Fruit fly (Drosophila melanogaster) whole organism, embryonic: Measurements from ENCODE around the gene Tehao.

ENCODE experiments used
- Antp ChIP-seq: fragments of 200-800 bp; sonication (Bioruptor generic); optimal IDR thresholded peaks from 3 replicates; lab custom pipeline; 2016; ENCODE audit warnings: missing biosample characterization, missing genetic modification characterization
- Atf3 ChIP-seq: fragments of 200-800 bp; sonication (Bioruptor generic); optimal IDR thresholded peaks from 3 replicates; lab custom pipeline; 2016; ENCODE audit warnings: missing biosample characterization, missing genetic modification characterization
- Bgb ChIP-seq: fragments of 200-800 bp; sonication (Bioruptor generic); IDR thresholded peaks from 2 replicates; pipeline ENCODE4 v1.3.6; 2022; ENCODE audit warnings: missing biosample characterization, missing genetic modification characterization; ENCODE audit not compliant: partially characterized antibody
- CG10147 ChIP-seq: fragments of 200-800 bp; sonication (Bioruptor generic); optimal IDR thresholded peaks from 2 replicates; lab custom pipeline; 2019; ENCODE audit warnings: missing biosample characterization, mild to moderate bottlenecking, missing genetic modification characterization, moderate library complexity
- CG10267 ChIP-seq: fragments of 200-800 bp; sonication (Bioruptor generic); optimal IDR thresholded peaks from 2 replicates; lab custom pipeline; 2018; ENCODE audit warnings: missing biosample characterization, mild to moderate bottlenecking, missing genetic modification characterization, moderate library complexity
- CG11560 ChIP-seq: fragments of 200-800 bp; sonication (Bioruptor generic); IDR thresholded peaks from 3 replicates; pipeline ENCODE4 v1.3.6; 2022; ENCODE audit warnings: missing biosample characterization, missing genetic modification characterization
- CG12219 ChIP-seq: fragments of 200-800 bp; sonication (Bioruptor generic); optimal IDR thresholded peaks from 3 replicates; lab custom pipeline; 2018; ENCODE audit warnings: missing biosample characterization, mild to moderate bottlenecking, missing genetic modification characterization
- CG13123 ChIP-seq: fragments of 200-800 bp; sonication (Bioruptor generic); optimal IDR thresholded peaks from 2 replicates; lab custom pipeline; 2016; ENCODE audit warnings: missing biosample characterization, missing genetic modification characterization
- CG15696 ChIP-seq: fragments of 200-800 bp; sonication (Bioruptor generic); optimal IDR thresholded peaks from 2 replicates; lab custom pipeline; 2019; ENCODE audit warnings: missing biosample characterization, mild to moderate bottlenecking, missing genetic modification characterization, moderate library complexity
- CG17186 ChIP-seq: fragments of 200-800 bp; sonication (Bioruptor generic); optimal IDR thresholded peaks from 3 replicates; lab custom pipeline; 2017; ENCODE audit warnings: missing biosample characterization, missing genetic modification reagents, missing genetic modification characterization
- CG1832 ChIP-seq: fragments of 200-800 bp; sonication (Bioruptor generic); optimal IDR thresholded peaks from 2 replicates; lab custom pipeline; 2017; ENCODE audit warnings: missing biosample characterization, mild to moderate bottlenecking, missing genetic modification characterization, inconsistent platforms
- CG18599 ChIP-seq: fragments of 200-800 bp; sonication (Bioruptor generic); optimal IDR thresholded peaks from 3 replicates; lab custom pipeline; 2017; ENCODE audit warnings: missing biosample characterization, missing genetic modification characterization, mild to moderate bottlenecking, moderate library complexity, missing genetic modification reagents
- CG2678 ChIP-seq: fragments of 200-800 bp; sonication (Bioruptor generic); optimal IDR thresholded peaks from 3 replicates; lab custom pipeline; 2019; ENCODE audit warnings: missing biosample characterization, mild to moderate bottlenecking, missing genetic modification characterization, moderate library complexity
- CG32532 ChIP-seq: fragments of 200-800 bp; sonication (Bioruptor generic); IDR thresholded peaks from 2 replicates; pipeline ENCODE4 v1.3.6; 2022; ENCODE audit warnings: missing biosample characterization, missing genetic modification characterization
- CG43689 ChIP-seq: fragments of 200-800 bp; sonication (Bioruptor generic); IDR thresholded peaks from 2 replicates; pipeline ENCODE4 v1.3.6; 2022; ENCODE audit warnings: missing biosample characterization, missing genetic modification characterization
- CG4404 ChIP-seq: fragments of 200-800 bp; sonication (Bioruptor generic); IDR thresholded peaks from 2 replicates; pipeline ENCODE4 v1.3.6; 2022; ENCODE audit warnings: missing biosample characterization, missing genetic modification characterization
- CG4730 ChIP-seq: fragments of 200-800 bp; sonication (Bioruptor generic); IDR thresholded peaks from 2 replicates; pipeline ENCODE4 v1.3.6; 2022; ENCODE audit warnings: missing biosample characterization, missing genetic modification characterization
- CG5180 ChIP-seq: fragments of 200-800 bp; sonication (Bioruptor generic); optimal IDR thresholded peaks from 3 replicates; lab custom pipeline; 2017; ENCODE audit warnings: missing biosample characterization, missing genetic modification characterization, mild to moderate bottlenecking, moderate library complexity, missing genetic modification reagents
- CG7556 ChIP-seq: fragments of 200-800 bp; sonication (Bioruptor generic); optimal IDR thresholded peaks from 2 replicates; lab custom pipeline; 2017; ENCODE audit warnings: missing biosample characterization, mild to moderate bottlenecking, missing genetic modification characterization
- Camta ChIP-seq: fragments of 200-800 bp; sonication (Bioruptor generic); optimal IDR thresholded peaks from 2 replicates; lab custom pipeline; 2016; ENCODE audit warnings: missing biosample characterization, missing genetic modification characterization
- CkIIα-i1 ChIP-seq: fragments of 200-800 bp; sonication (Bioruptor generic); IDR thresholded peaks from 2 replicates; pipeline ENCODE4 v1.3.6; 2022; ENCODE audit warnings: missing biosample characterization, missing genetic modification characterization
- Dek ChIP-seq: fragments of 200-800 bp; sonication (Bioruptor generic); optimal IDR thresholded peaks from 3 replicates; lab custom pipeline; 2019; ENCODE audit warnings: missing biosample characterization, mild to moderate bottlenecking, missing genetic modification characterization, moderate library complexity
- Hand ChIP-seq: fragments of 200-800 bp; sonication (Bioruptor generic); optimal IDR thresholded peaks from 2 replicates; lab custom pipeline; 2017; ENCODE audit warnings: mild to moderate bottlenecking, missing biosample characterization, missing genetic modification reagents, missing genetic modification characterization
- Hsf ChIP-seq: fragments of 200-800 bp; sonication (Bioruptor generic); optimal IDR thresholded peaks from 3 replicates; lab custom pipeline; 2016; ENCODE audit warnings: missing biosample characterization, missing genetic modification characterization
- Med ChIP-seq: fragments of 200-800 bp; sonication (Bioruptor generic); peaks from one replicate; lab custom pipeline; 2016; ENCODE audit warnings: missing biosample characterization, missing genetic modification characterization, mild to moderate bottlenecking, inconsistent platforms, moderate library complexity
- Meics ChIP-seq: fragments of 200-800 bp; sonication (Bioruptor generic); optimal IDR thresholded peaks from 2 replicates; lab custom pipeline; 2017; ENCODE audit warnings: missing biosample characterization, mild to moderate bottlenecking, missing genetic modification characterization
- Oli ChIP-seq: fragments of 200-800 bp; sonication (Bioruptor generic); optimal IDR thresholded peaks from 2 replicates; lab custom pipeline; 2018; ENCODE audit warnings: missing biosample characterization, mild to moderate bottlenecking, missing genetic modification characterization, moderate library complexity
- PHDP ChIP-seq: fragments of 200-800 bp; sonication (Bioruptor generic); optimal IDR thresholded peaks from 3 replicates; lab custom pipeline; 2018; ENCODE audit warnings: missing biosample characterization, mild to moderate bottlenecking, missing genetic modification characterization, moderate library complexity
- Spps ChIP-seq: fragments of 200-800 bp; sonication (Bioruptor generic); optimal IDR thresholded peaks from 2 replicates; lab custom pipeline; 2018; ENCODE audit warnings: missing biosample characterization, mild to moderate bottlenecking, missing genetic modification characterization
- Sry-δ ChIP-seq: fragments of 200-800 bp; sonication (Bioruptor generic); optimal IDR thresholded peaks from 2 replicates; lab custom pipeline; 2016; ENCODE audit warnings: missing biosample characterization, missing genetic modification characterization
- Stat92E ChIP-seq, 3 experiments: fragments of >200 bp in 2 of 3; fragments of 200-800 bp in 1 of 3; sonication (Bioruptor generic) in 1 of 3; optimal IDR thresholded peaks; 2 replicates each; lab custom pipeline; 2017 to 2019; ENCODE audit warnings: missing biosample characterization in 3 of 3, missing genetic modification characterization in 3 of 3, mild to moderate bottlenecking in 1 of 3, moderate library complexity in 1 of 3
- bcd ChIP-seq: fragments of 200-800 bp; sonication (Bioruptor generic); optimal IDR thresholded peaks from 2 replicates; lab custom pipeline; 2017; ENCODE audit warnings: missing biosample characterization, mild to moderate bottlenecking, missing genetic modification characterization
- cad ChIP-seq: fragments of >200 bp; optimal IDR thresholded peaks from 2 replicates; lab custom pipeline; 2017; ENCODE audit warnings: missing biosample characterization, missing genetic modification characterization
- chinmo ChIP-seq: fragments of 200-800 bp; sonication (Bioruptor generic); IDR thresholded peaks from 4 replicates; pipeline ENCODE4 v1.3.6; 2022; ENCODE audit warnings: missing biosample characterization, missing genetic modification characterization; ENCODE audit not compliant: partially characterized antibody
- ci ChIP-seq: fragments of 200-800 bp; sonication (Bioruptor generic); IDR thresholded peaks from 3 replicates; pipeline ENCODE4 v1.3.6; 2022; ENCODE audit warnings: missing biosample characterization, missing genetic modification characterization
- fd3F ChIP-seq: fragments of 200-800 bp; sonication (Bioruptor generic); optimal IDR thresholded peaks from 2 replicates; lab custom pipeline; 2018; ENCODE audit warnings: missing biosample characterization, mild to moderate bottlenecking, missing genetic modification characterization, moderate library complexity
- fd64A ChIP-seq: fragments of 200-800 bp; sonication (Bioruptor generic); optimal IDR thresholded peaks from 3 replicates; lab custom pipeline; 2018; ENCODE audit warnings: missing biosample characterization, mild to moderate bottlenecking, missing genetic modification characterization
- kni ChIP-seq: fragments of 200-800 bp; sonication (Bioruptor generic); optimal IDR thresholded peaks from 3 replicates; lab custom pipeline; 2017; ENCODE audit warnings: mild to moderate bottlenecking, missing biosample characterization, missing genetic modification reagents, missing genetic modification characterization
- lilli ChIP-seq: fragments of 200-800 bp; sonication (Bioruptor generic); optimal IDR thresholded peaks from 3 replicates; lab custom pipeline; 2016; ENCODE audit warnings: missing biosample characterization, missing genetic modification characterization
- pb ChIP-seq: fragments of 200-800 bp; sonication (Bioruptor generic); optimal IDR thresholded peaks from 3 replicates; lab custom pipeline; 2016; ENCODE audit warnings: missing biosample characterization, missing genetic modification characterization
- pho ChIP-seq: fragments of 200-800 bp; sonication (Bioruptor generic); optimal IDR thresholded peaks from 2 replicates; lab custom pipeline; 2016; ENCODE audit warnings: missing biosample characterization, missing genetic modification characterization
- prd ChIP-seq, 3 experiments: fragments of >200 bp in 2 of 3; fragments of 200-800 bp in 1 of 3; sonication (Bioruptor generic) in 1 of 3; optimal IDR thresholded peaks in 2 of 3; IDR thresholded peaks in 1 of 3; 2 replicates in 2 of 3; 3 replicates in 1 of 3; pipeline versions ENCODE4 v1.3.6 to Lab custom; 2017 to 2022; ENCODE audit warnings: missing biosample characterization in 1 of 3, missing genetic modification characterization in 1 of 3
- ro ChIP-seq: fragments of 200-800 bp; sonication (Bioruptor generic); IDR thresholded peaks from 2 replicates; pipeline ENCODE4 v1.3.6; 2022; ENCODE audit warnings: missing biosample characterization, missing genetic modification characterization
- sc ChIP-seq, 3 experiments: fragments of >200 bp in 2 of 3; fragments of 200-800 bp in 1 of 3; sonication (Bioruptor generic) in 1 of 3; optimal IDR thresholded peaks; 2 replicates in 2 of 3; 3 replicates in 1 of 3; lab custom pipeline; 2017; ENCODE audit warnings: mild to moderate bottlenecking in 1 of 3, missing biosample characterization in 1 of 3, missing genetic modification characterization in 1 of 3, missing genetic modification reagents in 1 of 3
- sim ChIP-seq: fragments of 200-800 bp; sonication (Bioruptor generic); IDR thresholded peaks from 2 replicates; pipeline ENCODE4 v1.3.6; 2022; ENCODE audit warnings: missing biosample characterization, missing genetic modification characterization
- slp2 ChIP-seq: fragments of 200-800 bp; sonication (Bioruptor generic); optimal IDR thresholded peaks from 2 replicates; lab custom pipeline; 2016; ENCODE audit warnings: missing biosample characterization, missing genetic modification characterization
- sqz ChIP-seq: fragments of 200-800 bp; sonication (Bioruptor generic); optimal IDR thresholded peaks from 3 replicates; lab custom pipeline; 2018; ENCODE audit warnings: missing biosample characterization, mild to moderate bottlenecking, missing genetic modification characterization

The Tehao gene

DNA sequence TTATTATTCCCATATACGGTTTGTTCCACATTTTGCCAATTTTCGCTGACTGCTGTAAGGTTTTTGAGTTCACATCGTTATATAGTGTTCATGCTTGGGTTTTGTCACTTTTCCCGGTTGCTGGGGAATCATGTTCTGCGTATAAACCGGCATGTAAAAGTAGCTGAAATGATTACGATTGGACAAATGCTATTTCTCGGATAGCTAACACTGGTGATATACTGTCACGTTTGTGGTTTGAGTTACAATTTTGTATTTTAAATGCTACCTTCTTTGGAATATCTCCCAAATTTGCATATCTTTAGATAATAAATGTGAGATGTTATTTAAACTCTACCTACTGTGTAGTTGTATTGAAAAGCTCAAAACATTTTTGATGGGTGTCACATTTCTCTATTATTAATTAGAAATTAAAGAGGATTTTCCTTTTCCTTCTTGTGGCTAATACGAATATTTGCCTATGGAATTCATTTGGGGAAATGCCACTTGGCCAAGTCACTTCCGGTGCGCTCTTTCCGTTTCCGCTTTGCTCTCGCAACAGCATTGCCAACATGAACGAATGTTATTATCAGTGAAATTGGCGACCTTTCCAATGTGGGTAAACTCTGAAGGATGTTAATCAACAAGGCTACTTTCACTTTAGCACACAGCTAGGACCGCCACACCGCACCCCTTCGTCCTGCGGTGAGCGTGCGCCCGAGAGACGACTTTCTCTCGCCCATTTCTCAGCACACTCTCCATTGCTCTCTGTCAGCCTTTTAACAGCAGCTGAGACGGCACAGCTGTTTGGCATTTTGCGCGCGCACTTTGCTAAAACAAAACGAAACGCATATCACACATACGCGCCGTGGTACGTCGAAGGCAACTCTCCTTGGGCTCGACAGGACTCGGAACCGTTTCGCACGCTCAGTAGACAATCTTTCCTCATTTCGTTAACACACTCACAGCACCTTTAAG is 20.6 kb upstream of the Tehao start, which contains the start of the genes CG16956, CG42784 and CG43850 (continued):
- TF ChIP-seq Bgb (GFP tag; lab: Robert Waterston, UW) (no peak), CG4730 (no peak), CG13123 (GFP tag; lab: Kevin White, UChicago) (no peak), cad (no peak), CG2678 (tag; lab: Kevin White, UChicago) (no peak), Sry-δ (no peak), CG10147 (GFP tag; lab: Kevin White, UChicago) (peak; percentile 56), pb (GFP tag; lab: Kevin White, UChicago) (no peak), Spps (tag; lab: Kevin White, UChicago) (no peak), chinmo (GFP tag; lab: Robert Waterston, UW) (no peak), lilli (GFP tag; lab: Kevin White, UChicago) (no peak), Stat92E (GFP tag; optimal IDR thresholded peaks at IDR 0.05; lab: Kevin White, UChicago) (no peak), CG18599 (GFP tag; lab: Kevin White, UChicago) (peak; percentile 88), fd3F (GFP tag; lab: Kevin White, UChicago) (peak; percentile 59), slp2 (no peak), Meics (GFP tag; lab: Kevin White, UChicago) (peak; percentile 87), CG7556 (GFP tag; lab: Kevin White, UChicago) (peak; percentile 48), sim (GFP tag; lab: Robert Waterston, UW) (0 out of 2 replicates have a peak, but pooled peaks have one; percentile 25), CG17186 (GFP tag; lab: Kevin White, UChicago) (no peak), Med (peak; percentile 92), CG32532 (GFP tag; lab: Robert Waterston, UW) (peak; percentile 47; the same call in 1 of the 2 replicates), CG11560 (no peak), kni (GFP tag; lab: Kevin White, UChicago) (no peak), CkIIα-i1 (no peak), Antp (GFP tag; lab: Kevin White, UChicago) (no peak), pho (no peak), PHDP (tag; lab: Kevin White, UChicago) (peak; percentile 66), CG4404 (GFP tag; lab: Robert Waterston, UW) (no peak), sc (optimal IDR thresholded peaks at IDR 0.05; lab: Kevin White, UChicago) (no peak), sc (GFP tag; optimal IDR thresholded peaks at IDR 0.05; lab: Kevin White, UChicago) (peak; percentile 7), CG43689 (GFP tag; lab: Robert Waterston, UW) (peak; percentile 46; the same call in 1 of the 2 replicates), CG15696 (tag; lab: Kevin White, UChicago) (no peak), Camta (GFP tag; lab: Kevin White, UChicago) (no peak), ro (GFP tag; lab: Robert Waterston, UW) (no peak), bcd (peak; percentile 46), Atf3 (GFP tag; lab: Kevin White, UChicago) (no peak), Oli (peak; percentile 6), Dek (tag; lab: Kevin White, UChicago) (peak; percentile 42), CG5180 (GFP tag; lab: Kevin White, UChicago) (peak; percentile 51), Hand (peak; percentile 88), fd64A (peak; percentile 17), ci (GFP tag; lab: Robert Waterston, UW) (peak; percentile 85), CG1832 (GFP tag; lab: Kevin White, UChicago) (no peak), CG12219 (GFP tag; lab: Kevin White, UChicago) (peak; percentile 75), Hsf (GFP tag; lab: Kevin White, UChicago) (peak; percentile 17), CG10267 (peak; percentile 13), sqz (GFP tag; lab: Kevin White, UChicago) (peak; percentile 26), prd (optimal IDR thresholded peaks at IDR 0.05; lab: Kevin White, UChicago) (no peak), prd (GFP tag; IDR thresholded peaks at IDR 0.05; lab: Robert Waterston, UW) (no peak)
